Fruit fly (Drosophila melanogaster) whole organism, embryonic: ENCODE measurements around the gene Sec20.

Source experiments
- Adf1 ChIP-seq: fragments of 200-800 bp; sonication (Bioruptor generic); IDR thresholded peaks from 2 replicates; pipeline ENCODE4 v1.3.6; 2022; ENCODE audit warnings: missing biosample characterization, missing genetic modification characterization
- Bteb2 ChIP-seq: fragments of 200-800 bp; sonication (Bioruptor generic); optimal IDR thresholded peaks from 2 replicates; lab custom pipeline; 2016; ENCODE audit warnings: missing biosample characterization, missing genetic modification characterization
- CG10147 ChIP-seq: fragments of 200-800 bp; sonication (Bioruptor generic); optimal IDR thresholded peaks from 2 replicates; lab custom pipeline; 2019; ENCODE audit warnings: missing biosample characterization, mild to moderate bottlenecking, missing genetic modification characterization, moderate library complexity
- CG10431 ChIP-seq: fragments of 200-800 bp; sonication (Bioruptor generic); optimal IDR thresholded peaks from 3 replicates; lab custom pipeline; 2018; ENCODE audit warnings: missing biosample characterization, mild to moderate bottlenecking, missing genetic modification characterization
- CG10543 ChIP-seq: fragments of 200-800 bp; sonication (Bioruptor generic); optimal IDR thresholded peaks from 3 replicates; lab custom pipeline; 2017; ENCODE audit warnings: missing biosample characterization, mild to moderate bottlenecking, missing genetic modification characterization, moderate library complexity
- CG10654 ChIP-seq: fragments of 200-800 bp; sonication (Bioruptor generic); optimal IDR thresholded peaks from 2 replicates; lab custom pipeline; 2016; ENCODE audit warnings: missing biosample characterization, missing genetic modification characterization
- CG11085 ChIP-seq: fragments of 200-800 bp; sonication (Bioruptor generic); IDR thresholded peaks from 2 replicates; pipeline ENCODE4 v1.3.6; 2022; ENCODE audit warnings: missing biosample characterization, missing genetic modification characterization
- CG11696 ChIP-seq: fragments of 200-800 bp; sonication (Bioruptor generic); IDR thresholded peaks from 2 replicates; pipeline ENCODE4 v1.3.6; 2022; ENCODE audit warnings: missing biosample characterization, missing genetic modification characterization
- CG12071 ChIP-seq: fragments of 200-800 bp; sonication (Bioruptor generic); optimal IDR thresholded peaks from 3 replicates; lab custom pipeline; 2018; ENCODE audit warnings: missing biosample characterization, mild to moderate bottlenecking, missing genetic modification characterization
- CG12659 ChIP-seq: fragments of 200-800 bp; sonication (Bioruptor generic); optimal IDR thresholded peaks from 3 replicates; lab custom pipeline; 2017; ENCODE audit warnings: mild to moderate bottlenecking, missing biosample characterization, missing genetic modification reagents, missing genetic modification characterization
- CG14050 ChIP-seq: fragments of 200-800 bp; sonication (Bioruptor generic); IDR thresholded peaks from 3 replicates; pipeline ENCODE4 v1.3.6; 2022; ENCODE audit warnings: missing biosample characterization, missing genetic modification characterization
- CG15269 ChIP-seq: fragments of 200-800 bp; sonication (Bioruptor generic); optimal IDR thresholded peaks from 2 replicates; lab custom pipeline; 2018; ENCODE audit warnings: missing biosample characterization, mild to moderate bottlenecking, missing genetic modification characterization, moderate library complexity
- CG15479 ChIP-seq: fragments of 200-800 bp; sonication (Bioruptor generic); optimal IDR thresholded peaks from 3 replicates; lab custom pipeline; 2019; ENCODE audit warnings: missing biosample characterization, mild to moderate bottlenecking, missing genetic modification characterization, moderate library complexity
- CG17568 ChIP-seq: fragments of 200-800 bp; sonication (Bioruptor generic); optimal IDR thresholded peaks from 2 replicates; lab custom pipeline; 2018; ENCODE audit warnings: missing biosample characterization, mild to moderate bottlenecking, missing genetic modification characterization, moderate library complexity
- CG17802 ChIP-seq: fragments of 200-800 bp; sonication (Bioruptor generic); optimal IDR thresholded peaks from 2 replicates; lab custom pipeline; 2018; ENCODE audit warnings: missing biosample characterization, mild to moderate bottlenecking, missing genetic modification characterization, moderate library complexity
- CG1792 ChIP-seq: fragments of 200-800 bp; sonication (Bioruptor generic); optimal IDR thresholded peaks from 2 replicates; lab custom pipeline; 2016; ENCODE audit warnings: missing biosample characterization, missing genetic modification characterization
- CG1832 ChIP-seq: fragments of 200-800 bp; sonication (Bioruptor generic); optimal IDR thresholded peaks from 2 replicates; lab custom pipeline; 2017; ENCODE audit warnings: missing biosample characterization, mild to moderate bottlenecking, missing genetic modification characterization, inconsistent platforms
- CG2129 ChIP-seq: fragments of 200-800 bp; sonication (Bioruptor generic); IDR thresholded peaks from 2 replicates; pipeline ENCODE4 v1.3.6; 2022; ENCODE audit warnings: missing biosample characterization, missing genetic modification characterization; ENCODE audit not compliant: partially characterized antibody
- CG2199 ChIP-seq: fragments of 200-800 bp; sonication (Bioruptor generic); IDR thresholded peaks from 3 replicates; pipeline ENCODE4 v1.3.6; 2022; ENCODE audit warnings: missing biosample characterization, missing genetic modification characterization
- CG4707 ChIP-seq: fragments of 200-800 bp; sonication (Bioruptor generic); optimal IDR thresholded peaks from 2 replicates; lab custom pipeline; 2018; ENCODE audit warnings: missing biosample characterization, mild to moderate bottlenecking, missing genetic modification characterization, moderate library complexity
- CG4730 ChIP-seq: fragments of 200-800 bp; sonication (Bioruptor generic); IDR thresholded peaks from 2 replicates; pipeline ENCODE4 v1.3.6; 2022; ENCODE audit warnings: missing biosample characterization, missing genetic modification characterization
- CG5245 ChIP-seq: fragments of 200-800 bp; sonication (Bioruptor generic); optimal IDR thresholded peaks from 3 replicates; lab custom pipeline; 2016; ENCODE audit warnings: missing biosample characterization, missing genetic modification characterization
- CG6765 ChIP-seq: fragments of 200-800 bp; sonication (Bioruptor generic); optimal IDR thresholded peaks from 3 replicates; lab custom pipeline; 2017; ENCODE audit warnings: missing biosample characterization, mild to moderate bottlenecking, missing genetic modification characterization
- CG7928 ChIP-seq: fragments of 200-800 bp; sonication (Bioruptor generic); optimal IDR thresholded peaks from 2 replicates; lab custom pipeline; 2017; ENCODE audit warnings: missing biosample characterization, mild to moderate bottlenecking, missing genetic modification characterization
- Camta ChIP-seq: fragments of 200-800 bp; sonication (Bioruptor generic); optimal IDR thresholded peaks from 2 replicates; lab custom pipeline; 2016; ENCODE audit warnings: missing biosample characterization, missing genetic modification characterization
- CrebB ChIP-seq: fragments of 200-800 bp; sonication (Bioruptor generic); optimal IDR thresholded peaks from 3 replicates; lab custom pipeline; 2018; ENCODE audit warnings: missing biosample characterization, mild to moderate bottlenecking, missing genetic modification characterization
- Doc3 ChIP-seq: fragments of 200-800 bp; sonication (Bioruptor generic); IDR thresholded peaks from 3 replicates; pipeline ENCODE4 v1.3.6; 2022; ENCODE audit warnings: missing biosample characterization, missing genetic modification characterization; ENCODE audit not compliant: partially characterized antibody
- HmgD ChIP-seq: fragments of 200-800 bp; sonication (Bioruptor generic); optimal IDR thresholded peaks from 3 replicates; lab custom pipeline; 2016; ENCODE audit warnings: missing biosample characterization, missing genetic modification characterization
- Kr ChIP-seq: fragments of 200-800 bp; sonication (Bioruptor generic); optimal IDR thresholded peaks from 2 replicates; lab custom pipeline; 2017; ENCODE audit warnings: missing biosample characterization, mild to moderate bottlenecking, missing genetic modification characterization
- Mrtf ChIP-seq: fragments of 200-800 bp; sonication (Bioruptor generic); IDR thresholded peaks from 3 replicates; pipeline ENCODE4 v1.3.6; 2022; ENCODE audit warnings: missing biosample characterization, missing genetic modification characterization
- Nf-YB ChIP-seq: fragments of 200-800 bp; sonication (Bioruptor generic); optimal IDR thresholded peaks from 3 replicates; lab custom pipeline; 2019; ENCODE audit warnings: missing biosample characterization, mild to moderate bottlenecking, missing genetic modification characterization, moderate library complexity
- Opbp ChIP-seq: fragments of 200-800 bp; sonication (Bioruptor generic); IDR thresholded peaks from 3 replicates; pipeline ENCODE4 v1.3.6; 2022; ENCODE audit warnings: missing biosample characterization, missing genetic modification characterization; ENCODE audit not compliant: partially characterized antibody
- Poxn ChIP-seq: fragments of 200-800 bp; sonication (Bioruptor generic); IDR thresholded peaks from 2 replicates; pipeline ENCODE4 v1.3.6; 2022; ENCODE audit warnings: missing biosample characterization, missing genetic modification characterization
- Sin3A ChIP-seq: fragments of >200 bp; optimal IDR thresholded peaks from 2 replicates; lab custom pipeline; 2018
- bab2 ChIP-seq: fragments of 200-800 bp; sonication (Bioruptor generic); optimal IDR thresholded peaks from 2 replicates; lab custom pipeline; 2016; ENCODE audit warnings: missing biosample characterization, missing genetic modification characterization
- ci ChIP-seq: fragments of 200-800 bp; sonication (Bioruptor generic); IDR thresholded peaks from 3 replicates; pipeline ENCODE4 v1.3.6; 2022; ENCODE audit warnings: missing biosample characterization, missing genetic modification characterization
- corto ChIP-seq: fragments of 200-800 bp; sonication (Bioruptor generic); optimal IDR thresholded peaks from 2 replicates; lab custom pipeline; 2016; ENCODE audit warnings: missing biosample characterization, mild to moderate bottlenecking, missing genetic modification characterization, moderate library complexity
- crp ChIP-seq, 2 experiments: fragments of 200-800 bp; sonication (Bioruptor generic); optimal IDR thresholded peaks; 2 replicates in 1 of 2; 3 replicates in 1 of 2; lab custom pipeline; 2017; ENCODE audit warnings: missing biosample characterization in 2 of 2, missing genetic modification characterization in 2 of 2, mild to moderate bottlenecking in 1 of 2, moderate library complexity in 1 of 2
- dati ChIP-seq: fragments of 200-800 bp; sonication (Bioruptor generic); IDR thresholded peaks from 2 replicates; pipeline ENCODE4 v1.3.6; 2022; ENCODE audit warnings: missing biosample characterization, missing genetic modification characterization
- dysf ChIP-seq: fragments of 200-800 bp; sonication (Bioruptor generic); IDR thresholded peaks from 3 replicates; pipeline ENCODE4 v1.3.6; 2022; ENCODE audit warnings: missing biosample characterization, missing genetic modification characterization
- esg ChIP-seq: fragments of 200-800 bp; sonication (Bioruptor generic); conservative IDR thresholded peaks from 2 replicates; pipeline ENCODE4 v1.3.6; 2022; ENCODE audit warnings: missing biosample characterization, missing genetic modification characterization
- exex ChIP-seq: fragments of 200-800 bp; sonication (Bioruptor generic); optimal IDR thresholded peaks from 4 replicates; lab custom pipeline; 2018; ENCODE audit warnings: missing biosample characterization, mild to moderate bottlenecking, missing genetic modification characterization, moderate library complexity
- fru ChIP-seq: fragments of >200 bp; optimal IDR thresholded peaks from 2 replicates; lab custom pipeline; 2017
- grn ChIP-seq: fragments of 200-800 bp; sonication (Bioruptor generic); optimal IDR thresholded peaks from 3 replicates; lab custom pipeline; 2017; ENCODE audit warnings: missing biosample characterization, missing genetic modification characterization
- hth ChIP-seq: fragments of >200 bp; optimal IDR thresholded peaks from 2 replicates; lab custom pipeline; 2017; ENCODE audit warnings: inconsistent platforms
- jumu ChIP-seq: fragments of 200-800 bp; sonication (Bioruptor generic); optimal IDR thresholded peaks from 3 replicates; lab custom pipeline; 2016; ENCODE audit warnings: missing biosample characterization, missing genetic modification characterization
- lov ChIP-seq, 2 experiments: fragments of 200-800 bp in 1 of 2; fragments of >200 bp in 1 of 2; sonication (Bioruptor generic) in 1 of 2; IDR thresholded peaks in 1 of 2; optimal IDR thresholded peaks in 1 of 2; 2 replicates in 1 of 2; 3 replicates in 1 of 2; pipeline versions ENCODE4 v1.3.6 to Lab custom; 2017 to 2022; ENCODE audit warnings: missing biosample characterization in 1 of 2, missing genetic modification characterization in 1 of 2
- luna ChIP-seq: fragments of 200-800 bp; sonication (Bioruptor generic); optimal IDR thresholded peaks from 2 replicates; lab custom pipeline; 2016; ENCODE audit warnings: missing biosample characterization, missing genetic modification characterization
- rib ChIP-seq: fragments of 200-800 bp; sonication (Bioruptor generic); IDR thresholded peaks from 2 replicates; pipeline ENCODE4 v1.3.6; 2022; ENCODE audit warnings: missing biosample characterization, missing genetic modification characterization
- vnd ChIP-seq: fragments of 200-800 bp; sonication (Bioruptor generic); IDR thresholded peaks from 3 replicates; pipeline ENCODE4 v1.3.6; 2022; ENCODE audit warnings: missing biosample characterization, missing genetic modification characterization; ENCODE audit not compliant: partially characterized antibody
- zfh1 ChIP-seq: fragments of 200-800 bp; sonication (Bioruptor generic); IDR thresholded peaks from 3 replicates; pipeline ENCODE4 v1.3.6; 2022; ENCODE audit warnings: missing biosample characterization, missing genetic modification characterization

Sec20 gene

DNA sequence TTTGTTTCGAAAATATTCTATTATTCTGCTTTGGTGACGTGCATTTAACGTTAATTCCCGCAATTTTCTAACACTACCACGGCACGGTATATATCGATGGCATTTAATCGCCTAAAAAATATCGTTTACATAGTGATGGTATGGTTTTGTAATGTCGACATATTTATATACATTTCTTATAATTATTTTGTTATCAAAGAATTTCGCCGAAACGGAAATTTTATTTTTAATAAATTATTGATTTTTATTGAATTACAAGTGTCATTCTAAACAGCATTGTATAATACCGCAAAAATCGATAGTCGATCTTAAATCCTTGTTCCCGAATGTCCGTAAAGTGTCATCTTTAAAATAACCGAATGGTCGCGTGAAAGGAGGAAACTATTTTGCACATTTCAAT lies at the start of gene Sec20, which contains the start of gene dgrn (continued):
- TF ChIP-seq HmgD (GFP tag; lab: Kevin White, UChicago) (no peak), CG1792 (GFP tag; lab: Kevin White, UChicago) (no peak), CG2199 (GFP tag; lab: Robert Waterston, UW) (0 out of 3 replicates have a peak, but pooled peaks have one; percentile 28), rib (GFP tag; lab: Robert Waterston, UW) (no peak), ci (peak; percentile 39; the same call in 1 of the 3 replicates), luna (GFP tag; lab: Kevin White, UChicago) (no peak), vnd (peak; percentile 94), CG6765 (peak; percentile 9), bab2 (peak; percentile 21), crp (GFP tag; optimal IDR thresholded peaks at IDR 0.05; lab: Kevin White, UChicago) (peak in 1 of 2 experiments; percentile 6), CG10431 (no peak), dati (GFP tag; lab: Robert Waterston, UW) (no peak), CG14050 (peak; percentile 38; the same call in 1 of the 3 replicates), grn (GFP tag; lab: Kevin White, UChicago) (no peak), CG5245 (GFP tag; lab: Kevin White, UChicago) (peak; percentile 27), exex (peak; percentile 56), Bteb2 (GFP tag; lab: Kevin White, UChicago) (peak; percentile 18), Nf-YB (GFP tag; lab: Kevin White, UChicago) (no peak), CG7928 (GFP tag; lab: Kevin White, UChicago) (no peak), lov (optimal IDR thresholded peaks at IDR 0.05; lab: Kevin White, UChicago) (no peak), lov (GFP tag; IDR thresholded peaks at IDR 0.05; lab: Robert Waterston, UW) (no peak), hth (no peak), corto (GFP tag; lab: Kevin White, UChicago) (peak; percentile 63), Kr (GFP tag; lab: Kevin White, UChicago) (no peak), Poxn (GFP tag; lab: Robert Waterston, UW) (no peak), Adf1 (peak; percentile 45), jumu (GFP tag; lab: Kevin White, UChicago) (peak; percentile 23), fru (no peak), Camta (GFP tag; lab: Kevin White, UChicago) (no peak), Opbp (GFP tag; lab: Robert Waterston, UW) (peak; percentile 94), dysf (GFP tag; lab: Robert Waterston, UW) (peak; percentile 46; the same call in 1 of the 3 replicates), CG11085 (GFP tag; lab: Robert Waterston, UW) (no peak), CG17802 (tag; lab: Kevin White, UChicago) (no peak), Sin3A (lab: Kevin White, UChicago) (peak; percentile 40), CG2129 (GFP tag; lab: Robert Waterston, UW) (peak; percentile 84), CG11696 (GFP tag; lab: Robert Waterston, UW) (no peak), CG12659 (GFP tag; lab: Kevin White, UChicago) (peak; percentile 82), CG12071 (GFP tag; lab: Kevin White, UChicago) (no peak), CrebB (tag; lab: Kevin White, UChicago) (peak; percentile 6), CG1832 (GFP tag; lab: Kevin White, UChicago) (no peak), esg (GFP tag; lab: Robert Waterston, UW) (0 out of 2 replicates have a peak, but pooled peaks have one; percentile 37), Mrtf (GFP tag; lab: Robert Waterston, UW) (0 out of 3 replicates have a peak, but pooled peaks have one; percentile 23), zfh1 (GFP tag; lab: Robert Waterston, UW) (peak; percentile 66), CG10543 (GFP tag; lab: Kevin White, UChicago) (peak; percentile 53), CG15269 (tag; lab: Kevin White, UChicago) (peak; percentile 62), Doc3 (GFP tag; lab: Robert Waterston, UW) (peak; percentile 91), CG15479 (GFP tag; lab: Kevin White, UChicago) (no peak), CG4730 (GFP tag; lab: Robert Waterston, UW) (0 out of 2 replicates have a peak, but pooled peaks have one; percentile 20), CG17568 (GFP tag; lab: Kevin White, UChicago) (peak; percentile 38), CG4707 (GFP tag; lab: Kevin White, UChicago) (no peak), CG10147 (GFP tag; lab: Kevin White, UChicago) (peak; percentile 44), CG10654 (peak; percentile 50)
